Fruit fly (Drosophila melanogaster): ENCODE data around the gene eloF.
A peak's percentile ranks its signal among the peaks of the same experiment; 100 is the strongest.

The eloF gene

dm6 chr3R:9813861-9814260, at the start of gene eloF:
eloF (plus strand) TSS chr3R:9814161.
- TF ChIP-seq Pif1B (GFP tag; optimal IDR thresholded peaks at IDR 0.05), result no peak
- TF ChIP-seq EcR (GFP tag; optimal IDR thresholded peaks at IDR 0.05), result no peak
- TF ChIP-seq gl (tag; optimal IDR thresholded peaks at IDR 0.05), result no peak
- no peak for TF ChIP-seq rn (GFP tag; IDR thresholded peaks at IDR 0.05)
- no peak for TF ChIP-seq CG13204 (GFP tag; optimal IDR thresholded peaks at IDR 0.05)
- TF ChIP-seq CG32121 (GFP tag; IDR thresholded peaks at IDR 0.05), result no peak
- no peak for TF ChIP-seq fd96Ca (GFP tag; IDR thresholded peaks at IDR 0.05)
- no peak for TF ChIP-seq CG8301 (tag; optimal IDR thresholded peaks at IDR 0.05)
- TF ChIP-seq Snoo (tag; optimal IDR thresholded peaks at IDR 0.05), result no peak
- no peak for TF ChIP-seq CG17806 (tag; optimal IDR thresholded peaks at IDR 0.05)
- no peak for TF ChIP-seq Ets98B (GFP tag; IDR thresholded peaks at IDR 0.05)
- TF ChIP-seq Pif1A (GFP tag; optimal IDR thresholded peaks at IDR 0.05), result no peak
- no peak for TF ChIP-seq CG8159 (tag; optimal IDR thresholded peaks at IDR 0.05)
- TF ChIP-seq CG12605 (GFP tag; IDR thresholded peaks at IDR 0.05), result no peak
- TF ChIP-seq CG9948 (tag; optimal IDR thresholded peaks at IDR 0.05), result no peak
- TF ChIP-seq CG15710 (tag; optimal IDR thresholded peaks at IDR 0.05), result no peak
- no peak for TF ChIP-seq D1 (tag; optimal IDR thresholded peaks at IDR 0.05)
- no peak for TF ChIP-seq CG34367 (tag; optimal IDR thresholded peaks at IDR 0.05)
- no peak for TF ChIP-seq CG10348 (GFP tag; IDR thresholded peaks at IDR 0.05)
- no peak for TF ChIP-seq CG4496 (GFP tag; IDR thresholded peaks at IDR 0.05)

dm6 chr3R:9767620-9768592, 46.1 kb upstream of the eloF start, which contains the start of gene Naa80:
Naa80 (plus strand) TSS chr3R:9767834.
- TF ChIP-seq rn (GFP tag; IDR thresholded peaks at IDR 0.05) (peak; percentile 48; the same call in 1 of the 2 replicates), CG17806 (tag; optimal IDR thresholded peaks at IDR 0.05) (peak; percentile 8), CG12605 (GFP tag; IDR thresholded peaks at IDR 0.05) (no peak), Ets98B (GFP tag; IDR thresholded peaks at IDR 0.05) (peak; percentile 52), gl (tag; optimal IDR thresholded peaks at IDR 0.05) (peak; percentile 62), CG13204 (GFP tag; optimal IDR thresholded peaks at IDR 0.05) (no peak), CG10348 (GFP tag; IDR thresholded peaks at IDR 0.05) (no peak), fd96Ca (GFP tag; IDR thresholded peaks at IDR 0.05) (0 out of 3 replicates have a peak, but pooled peaks have one; percentile 39), EcR (GFP tag; optimal IDR thresholded peaks at IDR 0.05) (peak; percentile 79), CG8301 (tag; optimal IDR thresholded peaks at IDR 0.05) (peak; percentile 32), D1 (tag; optimal IDR thresholded peaks at IDR 0.05) (no peak), Pif1A (GFP tag; optimal IDR thresholded peaks at IDR 0.05) (peak; percentile 80), CG9948 (tag; optimal IDR thresholded peaks at IDR 0.05) (no peak), CG4496 (GFP tag; IDR thresholded peaks at IDR 0.05) (peak; percentile 37; the same call in 1 of the 3 replicates), CG14655 (GFP tag; optimal IDR thresholded peaks at IDR 0.05) (no peak), CG8159 (tag; optimal IDR thresholded peaks at IDR 0.05) (peak; percentile 15), CG15710 (tag; optimal IDR thresholded peaks at IDR 0.05) (peak; percentile 41), Snoo (tag; optimal IDR thresholded peaks at IDR 0.05) (peak; percentile 44), CG34367 (tag; optimal IDR thresholded peaks at IDR 0.05) (peak; percentile 57), Pif1B (GFP tag; optimal IDR thresholded peaks at IDR 0.05) (no peak), CG32121 (GFP tag; IDR thresholded peaks at IDR 0.05) (no peak)

- no peak for TF ChIP-seq CG14655 (GFP tag; optimal IDR thresholded peaks at IDR 0.05)
- TF ChIP-seq Pif1A (GFP tag; optimal IDR thresholded peaks at IDR 0.05), result no peak
- TF ChIP-seq Snoo (tag; optimal IDR thresholded peaks at IDR 0.05), result no peak
Measured at dm6 chr3R:9768884-9769283, 45.1 kb upstream of the eloF start, which contains the start of gene MED6. MED6 (minus strand) TSS chr3R:9768984.

- no peak for TF ChIP-seq CG8159 (tag; optimal IDR thresholded peaks at IDR 0.05)
- TF ChIP-seq CG10348 (GFP tag; IDR thresholded peaks at IDR 0.05), result no peak
- no peak for TF ChIP-seq CG4496 (GFP tag; IDR thresholded peaks at IDR 0.05)
- peak; percentile 46; the same call in 1 of the 2 replicates for TF ChIP-seq CG32121 (GFP tag; IDR thresholded peaks at IDR 0.05)
- TF ChIP-seq CG13204 (GFP tag; optimal IDR thresholded peaks at IDR 0.05), result no peak
Measured at dm6 chr3R:9770127-9770526, 43.8 kb upstream of the eloF start.

dm6 chr3R:9771519-9771972, 42.4 kb upstream of the eloF start, which contains the start of gene CG9471:
CG9471 (minus strand) TSS chr3R:9771542.
- peak; percentile 89 for TF ChIP-seq CG34367 (tag; optimal IDR thresholded peaks at IDR 0.05)
- peak; percentile 91 for TF ChIP-seq CG8159 (tag; optimal IDR thresholded peaks at IDR 0.05)
- peak; percentile 25 for TF ChIP-seq EcR (GFP tag; optimal IDR thresholded peaks at IDR 0.05)
- peak; percentile 94 for TF ChIP-seq CG12605 (GFP tag; IDR thresholded peaks at IDR 0.05)
- no peak for TF ChIP-seq CG13204 (GFP tag; optimal IDR thresholded peaks at IDR 0.05)
- peak; percentile 95 for TF ChIP-seq Ets98B (GFP tag; IDR thresholded peaks at IDR 0.05)
- TF ChIP-seq Snoo (tag; optimal IDR thresholded peaks at IDR 0.05), result peak; percentile 92
- TF ChIP-seq CG9948 (tag; optimal IDR thresholded peaks at IDR 0.05), result peak; percentile 89
- peak; percentile 95 for TF ChIP-seq Pif1A (GFP tag; optimal IDR thresholded peaks at IDR 0.05)
- TF ChIP-seq rn (GFP tag; IDR thresholded peaks at IDR 0.05), result peak; percentile 82
- TF ChIP-seq CG10348 (GFP tag; IDR thresholded peaks at IDR 0.05), result peak; percentile 59
- TF ChIP-seq CG32121 (GFP tag; IDR thresholded peaks at IDR 0.05), result peak; percentile 91
- peak; percentile 91 for TF ChIP-seq CG8301 (tag; optimal IDR thresholded peaks at IDR 0.05)
- TF ChIP-seq CG14655 (GFP tag; optimal IDR thresholded peaks at IDR 0.05), result no peak
- peak; percentile 97 for TF ChIP-seq CG4496 (GFP tag; IDR thresholded peaks at IDR 0.05)
- peak; percentile 93 for TF ChIP-seq Pif1B (GFP tag; optimal IDR thresholded peaks at IDR 0.05)
- no peak for TF ChIP-seq D1 (tag; optimal IDR thresholded peaks at IDR 0.05)
- peak; percentile 77 for TF ChIP-seq gl (tag; optimal IDR thresholded peaks at IDR 0.05)
- TF ChIP-seq CG17806 (tag; optimal IDR thresholded peaks at IDR 0.05), result peak; percentile 93
- peak; percentile 42; the same call in 1 of the 3 replicates for TF ChIP-seq fd96Ca (GFP tag; IDR thresholded peaks at IDR 0.05)
- TF ChIP-seq CG15710 (tag; optimal IDR thresholded peaks at IDR 0.05), result peak; percentile 91

All from whole organism, pupa.